Worm (Caenorhabditis elegans) whole organism, midembryonic: ENCODE data around the gene T21B10.4.

Experiments
- T22C8.4 ChIP-seq: fragments of 200-800 bp; sonication (Bioruptor generic); IDR thresholded peaks from 2 replicates; pipeline ENCODE4 v1.3.6; 2022; ENCODE audit warnings: missing genetic modification characterization, missing compliant biosample characterization
- cog-1 ChIP-seq: sonication (generic microtip); optimal IDR thresholded peaks from 2 replicates; lab custom pipeline; 2016; ENCODE audit warnings: missing genetic modification characterization, missing compliant biosample characterization
- ref-1 ChIP-seq: fragments of 200-800 bp; sonication (Bioruptor generic); conservative IDR thresholded peaks from 2 replicates; pipeline ENCODE4 v1.3.6; 2022; ENCODE audit warnings: missing genetic modification reagents, missing genetic modification characterization, missing compliant biosample characterization
- ztf-23 ChIP-seq: fragments of 200-800 bp; sonication (Bioruptor generic); IDR thresholded peaks from 2 replicates; pipeline ENCODE4 v1.3.6; 2022; ENCODE audit warnings: missing genetic modification reagents, missing genetic modification characterization, missing compliant biosample characterization

DNA sequence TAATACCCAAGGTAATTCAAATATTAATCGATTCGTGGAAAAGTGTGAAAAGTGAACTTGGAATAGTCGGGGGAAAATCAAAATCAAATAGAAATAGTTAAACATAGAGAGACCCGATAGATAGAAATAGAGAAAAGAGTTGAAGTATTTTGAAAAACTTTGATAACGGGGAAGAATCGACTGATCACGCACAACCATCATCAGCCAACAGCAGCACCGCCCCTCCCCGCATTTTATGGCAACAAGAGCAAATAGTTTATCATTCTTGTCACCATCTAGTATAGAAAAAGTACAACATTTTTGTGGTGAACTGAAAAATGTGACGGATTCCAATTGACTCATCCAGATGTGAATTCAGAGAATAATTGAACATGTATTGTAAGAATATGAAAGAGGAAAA lies 50.9 kb downstream of the T21B10.4 start:
- TF ChIP-seq ref-1 = no peak
- no peak for TF ChIP-seq T22C8.4 (GFP tag; lab: Robert Waterston, UW)
- no peak for TF ChIP-seq cog-1 (tag; lab: Kevin White, UChicago)
- no peak for TF ChIP-seq ztf-23
